Worm (Caenorhabditis elegans): Measurements from ENCODE around the gene R02F2.4.

ce11 chrIII:5442711-5443253, 41.3 kb upstream of the R02F2.4 start, which contains the start of the genes T24G10.2 and disl-2:
- no peak for TF ChIP-seq B0310.2 (tag; optimal IDR thresholded peaks at IDR 0.05)
- TF ChIP-seq tbx-11 (GFP tag; IDR thresholded peaks at IDR 0.05) = no peak
